Fruit fly (Drosophila melanogaster) whole organism, adult: ENCODE data around the gene Chs2.

Experiments used
- CG11617 ChIP-seq: fragments of 200-800 bp; sonication (Bioruptor generic); optimal IDR thresholded peaks from 2 replicates; lab custom pipeline; 2017; ENCODE audit warnings: mild to moderate bottlenecking, missing biosample characterization, missing genetic modification reagents, missing genetic modification characterization
- CG12768 ChIP-seq: fragments of 200-800 bp; sonication (Bioruptor generic); optimal IDR thresholded peaks from 2 replicates; lab custom pipeline; 2017; ENCODE audit warnings: missing biosample characterization, missing genetic modification characterization, mild to moderate bottlenecking, moderate library complexity, missing genetic modification reagents
- CG14711 ChIP-seq: fragments of 200-800 bp; sonication (Bioruptor generic); optimal IDR thresholded peaks from 2 replicates; lab custom pipeline; 2018; ENCODE audit warnings: missing biosample characterization, mild to moderate bottlenecking, missing genetic modification characterization, moderate library complexity
- CG1620 ChIP-seq: fragments of 200-800 bp; sonication (Bioruptor generic); optimal IDR thresholded peaks from 2 replicates; lab custom pipeline; 2016; ENCODE audit warnings: missing biosample characterization, missing genetic modification characterization
- CG33017 ChIP-seq: fragments of 200-800 bp; sonication (Bioruptor generic); optimal IDR thresholded peaks from 2 replicates; lab custom pipeline; 2018; ENCODE audit warnings: missing biosample characterization, mild to moderate bottlenecking, missing genetic modification characterization, moderate library complexity
- CG5204 ChIP-seq: fragments of 200-800 bp; sonication (Bioruptor generic); optimal IDR thresholded peaks from 2 replicates; lab custom pipeline; 2016; ENCODE audit warnings: missing biosample characterization, missing genetic modification characterization
- CG7045 ChIP-seq: fragments of 200-800 bp; sonication (Bioruptor generic); optimal IDR thresholded peaks from 2 replicates; lab custom pipeline; 2017; ENCODE audit warnings: missing biosample characterization, mild to moderate bottlenecking, missing genetic modification characterization
- CG7101 ChIP-seq: fragments of 200-800 bp; sonication (Bioruptor generic); optimal IDR thresholded peaks from 2 replicates; lab custom pipeline; 2018; ENCODE audit warnings: missing biosample characterization, mild to moderate bottlenecking, missing genetic modification characterization, moderate library complexity
- Clk ChIP-seq: fragments of 200-800 bp; sonication (Bioruptor generic); optimal IDR thresholded peaks from 2 replicates; lab custom pipeline; 2017; ENCODE audit warnings: missing biosample characterization, missing genetic modification characterization
- Crg-1 ChIP-seq: fragments of 200-800 bp; sonication (Bioruptor generic); optimal IDR thresholded peaks from 2 replicates; lab custom pipeline; 2016; ENCODE audit warnings: missing biosample characterization, missing genetic modification characterization
- Hr96 ChIP-seq: fragments of 200-800 bp; sonication (Bioruptor generic); optimal IDR thresholded peaks from 2 replicates; lab custom pipeline; 2016; ENCODE audit warnings: missing biosample characterization, missing genetic modification characterization
- Mnt ChIP-seq: fragments of 200-800 bp; sonication (Bioruptor generic); optimal IDR thresholded peaks from 2 replicates; lab custom pipeline; 2016; ENCODE audit warnings: missing biosample characterization, mild to moderate bottlenecking, missing genetic modification characterization
- bab1 ChIP-seq: fragments of 200-800 bp; sonication (Bioruptor generic); optimal IDR thresholded peaks from 3 replicates; lab custom pipeline; 2019; ENCODE audit warnings: missing biosample characterization, mild to moderate bottlenecking, missing genetic modification characterization, moderate library complexity
- cic ChIP-seq: fragments of 200-800 bp; sonication (Bioruptor generic); optimal IDR thresholded peaks from 2 replicates; lab custom pipeline; 2017; ENCODE audit warnings: missing biosample characterization, mild to moderate bottlenecking, missing genetic modification characterization, moderate library complexity
- cnc ChIP-seq, 2 experiments: fragments of >200 bp; optimal IDR thresholded peaks; 2 replicates each; lab custom pipeline; 2017
- kay ChIP-seq: fragments of 200-800 bp; sonication (Bioruptor generic); peaks from one replicate; lab custom pipeline; 2016; ENCODE audit warnings: missing biosample characterization, missing genetic modification characterization, borderline replicate concordance
- ovo ChIP-seq: fragments of 200-800 bp; sonication (Bioruptor generic); optimal IDR thresholded peaks from 2 replicates; lab custom pipeline; 2016; ENCODE audit warnings: missing biosample characterization, missing genetic modification characterization
- pad ChIP-seq: fragments of 200-800 bp; sonication (Bioruptor generic); optimal IDR thresholded peaks from 3 replicates; lab custom pipeline; 2017; ENCODE audit warnings: missing biosample characterization, missing genetic modification characterization, mild to moderate bottlenecking, moderate library complexity, missing genetic modification reagents
- tj ChIP-seq: fragments of 200-800 bp; sonication (Bioruptor generic); optimal IDR thresholded peaks from 3 replicates; lab custom pipeline; 2017; ENCODE audit warnings: missing biosample characterization, mild to moderate bottlenecking, missing genetic modification characterization, moderate library complexity
- toe ChIP-seq: fragments of 200-800 bp; sonication (Bioruptor generic); optimal IDR thresholded peaks from 2 replicates; lab custom pipeline; 2016; ENCODE audit warnings: missing biosample characterization, missing genetic modification characterization

Gene Chs2

DNA sequence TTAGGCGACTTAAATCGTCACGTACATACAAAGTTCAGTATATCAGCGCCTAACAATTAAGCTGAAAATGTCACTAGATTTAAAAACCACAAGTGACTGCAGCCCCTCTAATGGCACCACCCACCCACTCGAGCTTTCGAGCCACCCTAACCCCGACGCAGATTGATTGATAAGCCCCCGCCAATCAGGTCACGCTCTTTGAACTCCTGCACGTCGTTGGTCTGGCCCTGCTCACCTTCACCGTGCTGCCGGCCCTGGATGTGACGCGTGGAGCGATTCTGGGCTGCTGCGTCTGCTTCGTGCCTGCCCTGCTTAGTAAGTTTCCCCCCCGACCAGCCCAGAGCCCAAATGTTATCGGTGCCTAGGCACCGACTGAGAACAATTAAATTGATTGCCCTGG is 1.1 kb downstream of the Chs2 start:
- TF ChIP-seq CG11617, result no peak
- TF ChIP-seq CG33017 (tag; lab: Kevin White, UChicago), result no peak

DNA sequence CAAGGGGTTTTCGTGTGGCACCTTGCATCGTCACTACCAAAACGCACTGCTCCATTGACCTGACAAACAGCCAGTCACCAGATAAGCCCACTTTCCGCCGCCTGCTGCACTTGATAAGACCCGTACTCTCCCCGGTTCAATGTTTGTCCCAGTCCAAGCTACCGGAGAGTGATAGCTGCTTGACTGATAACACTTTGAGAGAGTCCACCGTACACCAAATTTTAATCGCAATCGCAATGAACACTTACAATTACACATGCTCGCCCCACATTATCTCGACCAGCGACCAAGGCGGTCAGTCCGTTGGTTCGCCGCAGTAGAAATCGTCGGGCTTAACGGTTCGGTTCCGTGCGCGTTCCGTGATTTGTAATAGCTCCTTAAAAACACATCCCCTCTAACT is 9.5 kb downstream of the Chs2 start, which contains the start of gene P5CS:
Gene P5CS (plus strand): TSS at position 268 of the 400 bp plus-strand sequence.
- TF ChIP-seq pad (GFP tag; lab: Kevin White, UChicago), result no peak
- peak; percentile 47 for TF ChIP-seq Mnt (GFP tag; lab: Kevin White, UChicago)
- TF ChIP-seq CG5204 (GFP tag; lab: Kevin White, UChicago), result no peak
- TF ChIP-seq Hr96 (GFP tag; lab: Kevin White, UChicago), result peak; percentile 31
- TF ChIP-seq tj, result no peak
- peak; percentile 79 for TF ChIP-seq cic (GFP tag; lab: Kevin White, UChicago)
- no peak for TF ChIP-seq Clk
- TF ChIP-seq cnc (optimal IDR thresholded peaks at IDR 0.05; lab: Kevin White, UChicago), result peak in 1 of 2 experiments; percentile 44
- no peak for TF ChIP-seq CG11617
- no peak for TF ChIP-seq CG7045 (GFP tag; lab: Kevin White, UChicago)

DNA sequence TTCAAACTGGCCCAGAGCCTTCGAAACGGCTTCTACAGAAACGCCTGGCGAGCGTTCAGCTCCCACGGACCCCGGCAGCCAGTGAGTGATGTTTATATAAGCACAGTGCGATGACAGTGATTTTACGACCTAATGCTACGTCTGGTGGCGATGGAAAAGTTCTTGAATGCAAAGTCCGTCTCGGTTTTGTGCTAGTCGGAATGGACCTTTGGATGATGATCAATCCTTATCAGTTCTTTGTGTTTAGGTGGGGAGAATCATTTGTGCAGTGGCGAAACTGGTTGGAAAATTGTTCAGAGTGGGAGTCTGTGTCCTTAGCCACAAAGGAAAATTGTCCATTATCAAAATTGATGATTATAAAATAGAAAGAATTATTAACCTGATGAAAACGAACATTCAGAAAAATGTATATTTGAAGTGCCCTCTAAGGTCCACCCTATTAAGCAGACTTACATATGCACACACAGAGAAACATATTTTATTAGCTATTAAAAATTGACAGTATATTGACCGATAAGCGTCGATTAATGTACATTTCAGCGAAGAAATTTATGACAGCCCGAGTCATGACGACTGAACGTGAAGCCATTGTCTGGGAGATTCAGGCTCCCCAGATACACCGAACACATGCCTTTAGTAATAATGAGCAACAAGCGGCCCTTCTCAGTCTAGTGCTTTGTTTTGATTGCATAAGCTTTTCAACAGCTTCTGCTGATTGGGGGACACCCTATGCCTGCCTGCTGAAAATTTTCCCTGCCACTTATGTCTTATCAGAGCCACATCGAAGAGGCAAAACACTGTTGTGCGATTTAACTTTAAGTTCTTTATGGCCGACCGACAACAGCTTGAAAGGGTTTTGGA is 10.2 kb downstream of the Chs2 start:
- TF ChIP-seq CG7045 (GFP tag; lab: Kevin White, UChicago) (no peak), CG12768 (GFP tag; lab: Kevin White, UChicago) (peak; percentile 9), Hr96 (GFP tag; lab: Kevin White, UChicago) (no peak), CG11617 (peak; percentile 27), bab1 (no peak), CG5204 (GFP tag; lab: Kevin White, UChicago) (peak; percentile 41), toe (no peak), cic (GFP tag; lab: Kevin White, UChicago) (peak; percentile 57), CG7101 (tag; lab: Kevin White, UChicago) (peak; percentile 55), Crg-1 (no peak), CG14711 (tag; lab: Kevin White, UChicago) (peak; percentile 20), Mnt (GFP tag; lab: Kevin White, UChicago) (peak; percentile 68), CG33017 (tag; lab: Kevin White, UChicago) (peak; percentile 57), pad (GFP tag; lab: Kevin White, UChicago) (no peak), CG1620 (GFP tag; lab: Kevin White, UChicago) (no peak), tj (no peak), Clk (no peak), ovo (GFP tag; lab: Kevin White, UChicago) (no peak), kay (GFP tag; lab: Kevin White, UChicago) (peak; percentile 90), cnc (optimal IDR thresholded peaks at IDR 0.05; lab: Kevin White, UChicago) (no peak)

- no peak for TF ChIP-seq tj
- no peak for TF ChIP-seq Mnt (GFP tag; lab: Kevin White, UChicago)
- no peak for TF ChIP-seq CG7101 (tag; lab: Kevin White, UChicago)
- TF ChIP-seq CG12768 (GFP tag; lab: Kevin White, UChicago), result no peak
- TF ChIP-seq pad (GFP tag; lab: Kevin White, UChicago), result no peak
- no peak for TF ChIP-seq cnc (optimal IDR thresholded peaks at IDR 0.05; lab: Kevin White, UChicago)
- no peak for TF ChIP-seq cic (GFP tag; lab: Kevin White, UChicago)
- TF ChIP-seq ovo (GFP tag; lab: Kevin White, UChicago), result no peak
- TF ChIP-seq toe, result no peak
- TF ChIP-seq CG1620 (GFP tag; lab: Kevin White, UChicago), result no peak
- no peak for TF ChIP-seq CG11617
Observed at dm6 chr3L:21973640-21974039, 11.4 kb downstream of the Chs2 start.

DNA sequence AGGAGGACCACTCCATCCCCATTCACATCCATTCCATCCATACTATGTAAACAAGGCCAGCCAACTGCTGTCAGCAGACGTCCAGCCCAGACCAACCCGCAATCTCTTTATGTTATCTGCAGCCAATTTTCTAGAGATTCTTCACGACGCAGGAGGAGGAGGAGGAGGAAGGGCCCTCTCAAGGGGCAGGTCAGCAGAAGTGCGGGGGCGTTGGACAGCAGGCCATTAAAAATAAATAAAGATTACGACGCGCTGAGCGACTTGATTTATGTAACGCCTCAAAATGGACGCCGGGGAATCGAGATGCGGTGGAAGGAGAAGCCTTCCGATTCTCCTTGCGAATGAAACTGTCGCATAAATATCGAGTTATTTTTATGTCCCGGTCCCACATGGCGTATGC is 17.6 kb downstream of the Chs2 start:
- no peak for TF ChIP-seq CG7045 (GFP tag; lab: Kevin White, UChicago)
- TF ChIP-seq cnc (optimal IDR thresholded peaks at IDR 0.05; lab: Kevin White, UChicago), result no peak
- TF ChIP-seq Hr96 (GFP tag; lab: Kevin White, UChicago), result no peak
- TF ChIP-seq CG7101 (tag; lab: Kevin White, UChicago), result no peak
- no peak for TF ChIP-seq Crg-1
- TF ChIP-seq pad (GFP tag; lab: Kevin White, UChicago), result no peak
- TF ChIP-seq bab1, result no peak
- TF ChIP-seq CG14711 (tag; lab: Kevin White, UChicago), result no peak
- no peak for TF ChIP-seq CG1620 (GFP tag; lab: Kevin White, UChicago)

DNA sequence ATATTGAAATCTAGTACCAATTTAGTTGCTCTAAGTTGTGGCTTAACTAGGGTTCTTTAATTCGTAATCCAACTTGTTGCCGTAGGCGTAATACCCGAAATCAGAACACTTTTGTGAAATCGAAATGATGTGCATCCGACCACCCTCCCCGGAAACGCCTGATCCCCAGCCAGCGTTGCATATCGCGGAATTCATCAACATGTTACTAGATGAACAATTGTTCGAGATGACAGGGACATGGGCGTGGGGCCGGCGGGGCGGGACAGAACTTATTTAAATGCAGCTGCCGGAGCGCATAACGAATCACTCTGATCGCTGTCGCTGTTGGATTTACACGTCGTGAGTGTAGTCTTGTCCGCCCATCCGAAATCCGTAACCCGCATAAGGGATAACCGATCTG is 22.7 kb downstream of the Chs2 start, which contains the start of gene Act79B:
Gene Act79B (plus strand): TSS at position 301 of the 400 bp plus-strand sequence.
- TF ChIP-seq CG7101 (tag; lab: Kevin White, UChicago) (no peak), CG33017 (tag; lab: Kevin White, UChicago) (no peak), CG5204 (GFP tag; lab: Kevin White, UChicago) (no peak), bab1 (no peak), Crg-1 (no peak), CG14711 (tag; lab: Kevin White, UChicago) (no peak), kay (GFP tag; lab: Kevin White, UChicago) (no peak), Mnt (GFP tag; lab: Kevin White, UChicago) (no peak), Hr96 (GFP tag; lab: Kevin White, UChicago) (no peak)
